Fruit fly (Drosophila melanogaster) whole organism, larva: ENCODE results near the gene rho-4.

ENCODE experiments used
- noc ChIP-seq: fragments of 200-800 bp; sonication (Bioruptor generic); optimal IDR thresholded peaks from 3 replicates; lab custom pipeline; 2019; ENCODE audit warnings: missing biosample characterization, mild to moderate bottlenecking, missing genetic modification characterization, moderate library complexity

Gene rho-4

DNA sequence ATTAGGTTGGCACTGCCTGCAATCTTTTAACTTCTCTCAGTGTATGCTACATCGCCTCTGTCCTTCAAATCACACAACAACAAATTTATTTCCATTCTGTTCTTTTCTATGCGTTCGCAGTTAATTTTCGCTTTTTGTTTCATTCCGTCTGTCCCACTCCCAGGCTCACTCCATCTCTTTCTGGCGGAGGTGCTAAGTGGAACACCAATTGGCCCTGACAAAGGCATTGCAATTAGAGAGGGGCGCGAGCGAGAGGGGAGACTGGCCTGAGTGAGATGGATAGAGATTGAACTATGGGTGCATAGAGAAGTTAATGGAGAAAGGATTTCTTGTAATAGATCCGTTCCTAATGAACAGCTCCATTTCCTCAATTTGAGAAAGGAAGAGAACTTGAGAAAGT is 40.8 kb downstream of the rho-4 start:
- TF ChIP-seq noc (tag; lab: Kevin White, UChicago), result no peak

DNA sequence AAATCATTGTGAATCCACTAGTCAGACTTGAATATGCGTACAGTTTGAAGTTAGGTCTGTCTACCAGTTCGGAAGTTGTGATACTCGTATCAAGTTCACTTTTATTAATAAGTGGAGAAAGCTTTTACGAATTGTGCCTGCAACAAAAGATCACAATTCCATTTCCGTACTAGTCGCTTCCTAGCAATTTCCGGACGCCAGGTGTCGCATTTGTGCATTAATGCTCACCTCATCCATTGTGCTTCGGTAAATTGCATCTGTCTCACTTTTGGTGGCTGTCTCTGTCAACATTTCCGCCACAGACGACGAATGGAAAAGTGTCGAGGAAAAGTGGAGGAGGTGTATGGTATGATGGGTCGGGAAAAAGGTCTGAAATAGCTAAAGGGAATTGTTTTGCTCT is 43.6 kb downstream of the rho-4 start:
- TF ChIP-seq noc (tag; lab: Kevin White, UChicago), result no peak

DNA sequence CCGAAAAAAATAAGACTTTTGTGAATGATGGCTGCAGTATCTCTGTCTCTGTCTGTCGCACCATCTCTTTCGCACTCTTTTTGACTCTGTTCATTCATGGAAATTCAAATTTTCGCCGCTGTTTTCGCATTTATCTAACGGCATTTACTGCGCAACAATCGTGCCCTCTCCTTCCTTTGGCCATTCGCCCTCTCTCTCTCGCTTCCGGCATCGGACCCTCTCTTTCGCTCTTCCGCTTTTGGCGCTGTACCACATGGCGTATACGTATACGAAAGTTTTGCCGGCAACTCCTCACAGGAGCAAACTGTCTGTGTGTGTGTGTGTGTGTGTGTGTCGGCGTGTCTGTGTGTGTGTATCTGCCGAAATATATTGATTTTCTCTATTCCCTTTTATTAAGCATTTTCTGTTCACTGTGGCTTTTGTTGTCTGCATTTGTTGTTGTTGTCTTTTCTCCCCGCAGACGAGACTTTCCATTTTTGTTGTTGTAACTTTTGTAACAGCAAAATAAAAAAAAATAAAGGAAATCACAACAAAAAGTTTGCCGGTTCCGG is 45.0 kb downstream of the rho-4 start:
- TF ChIP-seq noc (tag; lab: Kevin White, UChicago), result no peak

DNA sequence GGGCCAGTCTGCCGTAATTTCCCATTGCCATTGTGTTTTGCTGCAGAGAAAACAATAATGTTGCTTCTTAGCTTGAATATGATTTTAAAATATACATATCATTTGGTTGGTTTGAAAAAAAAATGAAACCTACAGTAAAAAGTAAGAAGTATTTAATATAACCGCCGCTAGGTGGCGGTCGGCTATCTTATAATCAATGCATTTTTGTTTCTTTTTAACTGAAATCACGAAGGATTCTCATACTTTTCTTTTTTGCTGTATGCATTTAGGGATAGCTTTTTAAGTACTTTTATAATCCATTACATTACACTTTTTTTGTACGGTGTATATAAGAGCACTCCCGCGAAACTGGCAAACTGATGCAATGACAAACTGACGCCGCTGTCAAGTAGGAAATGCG is 51.8 kb downstream of the rho-4 start:
- no peak for TF ChIP-seq noc (tag; lab: Kevin White, UChicago)

DNA sequence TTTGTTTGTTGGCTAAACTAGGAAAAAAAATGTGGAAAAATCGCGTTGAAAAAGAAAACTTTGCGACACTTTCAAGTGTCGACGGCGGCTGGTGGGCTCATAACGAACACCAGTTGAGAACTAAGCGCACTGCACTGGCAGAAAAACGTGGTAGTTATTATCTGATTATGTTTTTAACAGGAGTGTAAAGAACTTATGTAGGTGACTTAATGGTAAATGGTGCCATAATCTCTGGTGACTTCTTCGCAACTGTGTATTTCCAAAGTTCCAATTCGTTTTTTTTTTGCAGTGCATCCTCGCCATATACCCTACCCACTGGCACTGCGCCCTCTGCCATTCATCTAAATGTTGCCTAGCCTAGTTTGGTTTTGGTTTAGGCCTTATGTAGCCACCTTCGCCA is 53.4 kb downstream of the rho-4 start:
- TF ChIP-seq noc (tag; lab: Kevin White, UChicago), result no peak
